Worm (Caenorhabditis elegans): ENCODE measurements around the gene F53E4.2.

F53E4.2 gene

ce11 chrV:15674899-15675298, 20.7 kb downstream of the F53E4.2 start:
- TF ChIP-seq zfh-2 (GFP tag; conservative IDR thresholded peaks at IDR 0.05) (peak; percentile 72), D2030.7 (GFP tag; IDR thresholded peaks at IDR 0.05) (no peak), lin-26 (GFP tag; IDR thresholded peaks at IDR 0.05) (no peak), bed-1 (GFP tag; IDR thresholded peaks at IDR 0.05) (0 out of 2 replicates have a peak, but pooled peaks have one; percentile 71), egl-44 (GFP tag; IDR thresholded peaks at IDR 0.05) (no peak), Y53F4B.3 (GFP tag; IDR thresholded peaks at IDR 0.05) (no peak), snpc-4 (GFP tag; optimal IDR thresholded peaks at IDR 0.05) (no peak), snpc-4 (tag; optimal IDR thresholded peaks at IDR 0.05) (no peak), F33H1.4 (GFP tag; IDR thresholded peaks at IDR 0.05) (no peak)

DNA sequence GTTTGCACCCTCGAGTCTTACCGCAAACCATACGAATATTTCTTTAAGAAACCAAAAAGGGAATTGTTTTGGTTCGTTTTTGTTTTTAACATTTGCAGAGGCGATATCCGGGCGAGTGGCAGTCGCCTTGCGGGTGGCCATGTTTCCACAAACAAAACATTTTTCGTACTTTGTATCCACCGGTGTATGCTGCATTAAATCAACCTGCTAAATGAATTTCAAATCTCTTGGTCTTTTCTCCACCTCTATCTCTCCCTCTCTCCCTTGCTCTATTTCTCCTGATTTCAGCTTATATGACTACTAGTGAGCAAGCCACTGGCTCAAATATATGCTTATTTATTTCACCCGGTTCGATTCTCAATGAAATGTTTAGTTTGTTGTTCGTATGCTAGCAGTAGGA, 23.0 kb downstream of the F53E4.2 start, which contains the start of gene nhr-52:
Gene nhr-52, plus strand, starts transcription at position 301 of the 400 bp plus-strand sequence.
- TF ChIP-seq hmg-20 (GFP tag; IDR thresholded peaks at IDR 0.05), result no peak
- TF ChIP-seq snpc-1.3 (tag; optimal IDR thresholded peaks at IDR 0.05; ENCODE audit: insufficient read depth), result no peak
- TF ChIP-seq K11D2.4 (GFP tag; IDR thresholded peaks at IDR 0.05), result no peak
- no peak for TF ChIP-seq rec-8 (tag; optimal IDR thresholded peaks at IDR 0.05)
- no peak for TF ChIP-seq nfya-1 (tag; optimal IDR thresholded peaks at IDR 0.05; ENCODE audit: borderline replicate concordance, insufficient read depth)
- no peak for TF ChIP-seq madf-6 (GFP tag; IDR thresholded peaks at IDR 0.05)
- TF ChIP-seq snpc-1.1 (tag; optimal IDR thresholded peaks at IDR 0.05; ENCODE audit: insufficient read depth), result no peak
- no peak for TF ChIP-seq B0019.2 (GFP tag; conservative IDR thresholded peaks at IDR 0.05)
- no peak for TF ChIP-seq attf-3 (GFP tag; conservative IDR thresholded peaks at IDR 0.05)
- no peak for TF ChIP-seq F57A8.1 (GFP tag; optimal IDR thresholded peaks at IDR 0.05)
- no peak for TF ChIP-seq ceh-27 (GFP tag; optimal IDR thresholded peaks at IDR 0.05)
- TF ChIP-seq egrh-3 (GFP tag; IDR thresholded peaks at IDR 0.05), result no peak

DNA sequence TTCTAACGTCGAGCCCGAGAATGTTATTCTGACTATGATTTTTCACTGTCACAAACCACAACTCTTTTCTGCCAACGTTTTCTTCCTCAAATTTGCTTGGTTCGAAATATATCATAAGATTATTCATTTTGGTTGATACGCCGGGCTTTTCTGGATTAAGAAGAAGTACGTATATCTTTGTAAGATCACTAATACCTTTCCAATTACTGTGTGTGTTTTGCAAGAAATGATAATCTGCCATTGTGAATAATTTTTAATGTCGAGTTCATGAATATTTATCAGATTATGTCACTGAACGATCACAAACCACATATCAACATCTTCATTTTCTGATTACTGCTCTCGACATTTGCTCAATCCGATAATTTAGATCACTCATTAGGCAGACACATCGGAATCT, 31.4 kb downstream of the F53E4.2 start, which contains the start of gene nhr-196:
Gene nhr-196, plus strand, starts transcription at position 118 of the 400 bp plus-strand sequence.
- TF ChIP-seq B0035.1 (tag; optimal IDR thresholded peaks at IDR 0.05), result no peak
- no peak for TF ChIP-seq zim-3 (tag; optimal IDR thresholded peaks at IDR 0.05)

DNA sequence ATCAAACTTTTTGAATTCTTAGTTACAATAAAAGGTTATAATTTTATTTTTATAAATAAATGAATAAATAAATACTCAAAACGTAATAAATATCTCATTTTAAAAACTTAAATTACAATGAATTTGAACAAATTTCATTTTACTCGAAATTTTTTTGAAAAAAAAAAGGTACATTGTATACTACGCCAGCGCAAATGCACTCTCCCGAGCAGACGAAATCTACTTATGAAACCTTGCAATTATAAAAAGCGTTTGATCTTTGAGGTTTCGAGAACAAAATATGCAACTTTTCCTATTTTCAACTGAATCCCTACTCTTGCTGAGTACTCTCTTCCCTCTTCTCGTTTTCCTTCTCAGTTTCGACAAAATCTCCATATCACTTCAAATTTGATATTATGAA, 33.4 kb downstream of the F53E4.2 start, which contains the start of gene nhr-197:
Gene nhr-197, plus strand, starts transcription at position 301 of the 400 bp plus-strand sequence.
- TF ChIP-seq ztf-18 (tag; optimal IDR thresholded peaks at IDR 0.05) (no peak), hsf-1 (GFP tag; IDR thresholded peaks at IDR 0.05) (no peak), Y56A3A.18 (GFP tag; IDR thresholded peaks at IDR 0.05) (no peak), pbrm-1 (GFP tag; IDR thresholded peaks at IDR 0.05) (no peak), snpc-1.1 (tag; optimal IDR thresholded peaks at IDR 0.05; ENCODE audit: insufficient read depth) (no peak), F39B2.1 (GFP tag; IDR thresholded peaks at IDR 0.05) (no peak), lin-40 (tag; optimal IDR thresholded peaks at IDR 0.05) (no peak), ztf-6 (GFP tag; IDR thresholded peaks at IDR 0.05) (no peak), K11D2.4 (GFP tag; IDR thresholded peaks at IDR 0.05) (no peak), mel-28 (tag; optimal IDR thresholded peaks at IDR 0.05; ENCODE audit: borderline replicate concordance) (no peak), let-526 (GFP tag; IDR thresholded peaks at IDR 0.05) (no peak), hrde-1 (tag; optimal IDR thresholded peaks at IDR 0.05; ENCODE audit: borderline replicate concordance) (no peak), B0035.1 (tag; optimal IDR thresholded peaks at IDR 0.05) (no peak), egl-18 (GFP tag; IDR thresholded peaks at IDR 0.05) (no peak), gei-17 (GFP tag; optimal IDR thresholded peaks at IDR 0.05) (no peak), madf-6 (GFP tag; IDR thresholded peaks at IDR 0.05) (no peak), nfya-1 (tag; optimal IDR thresholded peaks at IDR 0.05; ENCODE audit: borderline replicate concordance, insufficient read depth) (no peak), ztf-25 (GFP tag; IDR thresholded peaks at IDR 0.05) (no peak), egrh-3 (GFP tag; IDR thresholded peaks at IDR 0.05) (no peak), Y67H2A.10 (GFP tag; conservative IDR thresholded peaks at IDR 0.05) (no peak)
